Fruit fly (Drosophila melanogaster) whole organism, embryonic: ENCODE results near the gene corto.

Experiments
- Ada2b ChIP-seq: fragments of 200-800 bp; sonication (Bioruptor generic); IDR thresholded peaks from 2 replicates; pipeline ENCODE4 v1.3.6; 2022; ENCODE audit warnings: missing biosample characterization, missing genetic modification characterization
- Bgb ChIP-seq: fragments of 200-800 bp; sonication (Bioruptor generic); IDR thresholded peaks from 2 replicates; pipeline ENCODE4 v1.3.6; 2022; ENCODE audit warnings: missing biosample characterization, missing genetic modification characterization; ENCODE audit not compliant: partially characterized antibody
- Blimp-1 ChIP-seq: fragments of 200-800 bp; sonication (Bioruptor generic); optimal IDR thresholded peaks from 3 replicates; lab custom pipeline; 2018; ENCODE audit warnings: missing biosample characterization, missing genetic modification characterization, mild to moderate bottlenecking, moderate library complexity, missing genetic modification reagents
- BtbVII ChIP-seq: fragments of 200-800 bp; sonication (Bioruptor generic); optimal IDR thresholded peaks from 3 replicates; lab custom pipeline; 2017; ENCODE audit warnings: missing biosample characterization, mild to moderate bottlenecking, missing genetic modification characterization
- CG11560 ChIP-seq: fragments of 200-800 bp; sonication (Bioruptor generic); IDR thresholded peaks from 3 replicates; pipeline ENCODE4 v1.3.6; 2022; ENCODE audit warnings: missing biosample characterization, missing genetic modification characterization
- CG11696 ChIP-seq: fragments of 200-800 bp; sonication (Bioruptor generic); IDR thresholded peaks from 2 replicates; pipeline ENCODE4 v1.3.6; 2022; ENCODE audit warnings: missing biosample characterization, missing genetic modification characterization
- CG12219 ChIP-seq: fragments of 200-800 bp; sonication (Bioruptor generic); optimal IDR thresholded peaks from 3 replicates; lab custom pipeline; 2018; ENCODE audit warnings: missing biosample characterization, mild to moderate bottlenecking, missing genetic modification characterization
- CG12391 ChIP-seq: fragments of 200-800 bp; sonication (Bioruptor generic); optimal IDR thresholded peaks from 3 replicates; lab custom pipeline; 2018; ENCODE audit warnings: missing biosample characterization, mild to moderate bottlenecking, missing genetic modification characterization, moderate library complexity
- CG12942 ChIP-seq: fragments of 200-800 bp; sonication (Bioruptor generic); optimal IDR thresholded peaks from 3 replicates; lab custom pipeline; 2016; ENCODE audit warnings: missing biosample characterization, missing genetic modification characterization
- CG14014 ChIP-seq: fragments of 200-800 bp; sonication (Bioruptor generic); IDR thresholded peaks from 2 replicates; pipeline ENCODE4 v1.3.6; 2022; ENCODE audit warnings: missing biosample characterization, missing genetic modification characterization
- CG14710 ChIP-seq: fragments of 200-800 bp; sonication (Bioruptor generic); optimal IDR thresholded peaks from 3 replicates; lab custom pipeline; 2019; ENCODE audit warnings: missing biosample characterization, mild to moderate bottlenecking, missing genetic modification characterization, moderate library complexity
- CG1529 ChIP-seq: fragments of 200-800 bp; sonication (Bioruptor generic); optimal IDR thresholded peaks from 3 replicates; lab custom pipeline; 2018; ENCODE audit warnings: missing biosample characterization, missing genetic modification characterization
- CG15514 ChIP-seq: fragments of 200-800 bp; sonication (Bioruptor generic); optimal IDR thresholded peaks from 3 replicates; lab custom pipeline; 2017; ENCODE audit warnings: missing biosample characterization, missing genetic modification characterization, mild to moderate bottlenecking, moderate library complexity, missing genetic modification reagents
- CG1647 ChIP-seq: fragments of 200-800 bp; sonication (Bioruptor generic); optimal IDR thresholded peaks from 3 replicates; lab custom pipeline; 2016; ENCODE audit warnings: missing biosample characterization, missing genetic modification characterization
- CG17361 ChIP-seq: fragments of 200-800 bp; sonication (Bioruptor generic); IDR thresholded peaks from 3 replicates; pipeline ENCODE4 v1.3.6; 2022; ENCODE audit warnings: missing biosample characterization, missing genetic modification characterization
- CG17568 ChIP-seq: fragments of 200-800 bp; sonication (Bioruptor generic); optimal IDR thresholded peaks from 2 replicates; lab custom pipeline; 2018; ENCODE audit warnings: missing biosample characterization, mild to moderate bottlenecking, missing genetic modification characterization, moderate library complexity
- CG18262 ChIP-seq: fragments of 200-800 bp; optimal IDR thresholded peaks from 3 replicates; lab custom pipeline; 2019; ENCODE audit warnings: missing biosample characterization, mild to moderate bottlenecking, missing genetic modification characterization, moderate library complexity
- CG30403 ChIP-seq: fragments of 200-800 bp; sonication (Bioruptor generic); optimal IDR thresholded peaks from 3 replicates; lab custom pipeline; 2016; ENCODE audit warnings: missing biosample characterization, missing genetic modification characterization
- CG42726 ChIP-seq: fragments of 200-800 bp; sonication (Bioruptor generic); IDR thresholded peaks from 2 replicates; pipeline ENCODE4 v1.3.6; 2022; ENCODE audit warnings: missing biosample characterization, missing genetic modification characterization; ENCODE audit not compliant: partially characterized antibody
- CG4424 ChIP-seq: fragments of 200-800 bp; sonication (Bioruptor generic); optimal IDR thresholded peaks from 3 replicates; lab custom pipeline; 2016; ENCODE audit warnings: missing biosample characterization, missing genetic modification characterization
- CG4730 ChIP-seq: fragments of 200-800 bp; sonication (Bioruptor generic); IDR thresholded peaks from 2 replicates; pipeline ENCODE4 v1.3.6; 2022; ENCODE audit warnings: missing biosample characterization, missing genetic modification characterization
- CG4820 ChIP-seq: fragments of 200-800 bp; sonication (Bioruptor generic); optimal IDR thresholded peaks from 3 replicates; lab custom pipeline; 2016; ENCODE audit warnings: missing biosample characterization, missing genetic modification characterization
- CG8944 ChIP-seq: fragments of 200-800 bp; sonication (Bioruptor generic); optimal IDR thresholded peaks from 3 replicates; lab custom pipeline; 2016; ENCODE audit warnings: missing biosample characterization, missing genetic modification characterization
- CG9215 ChIP-seq: fragments of 200-800 bp; sonication (Bioruptor generic); IDR thresholded peaks from 2 replicates; pipeline ENCODE4 v1.3.6; 2022; ENCODE audit warnings: missing biosample characterization, missing genetic modification characterization
- Dbx ChIP-seq: fragments of 200-800 bp; sonication (Bioruptor generic); IDR thresholded peaks from 3 replicates; pipeline ENCODE4 v1.3.6; 2022; ENCODE audit warnings: missing biosample characterization, missing genetic modification characterization
- E2f2 ChIP-seq: fragments of 200-800 bp; sonication (Bioruptor generic); IDR thresholded peaks from 2 replicates; pipeline ENCODE4 v1.3.6; 2022; ENCODE audit warnings: missing biosample characterization, missing genetic modification characterization
- Hmr ChIP-seq: fragments of 200-800 bp; sonication (Bioruptor generic); optimal IDR thresholded peaks from 3 replicates; lab custom pipeline; 2017; ENCODE audit warnings: mild to moderate bottlenecking, missing biosample characterization, missing genetic modification reagents, missing genetic modification characterization
- Hr39 ChIP-seq: fragments of >200 bp; optimal IDR thresholded peaks from 2 replicates; lab custom pipeline; 2017
- Myb ChIP-seq: fragments of 200-800 bp; sonication (Bioruptor generic); optimal IDR thresholded peaks from 2 replicates; lab custom pipeline; 2016; ENCODE audit warnings: missing biosample characterization, missing genetic modification characterization
- Ptx1 ChIP-seq: fragments of 200-800 bp; sonication (Bioruptor generic); IDR thresholded peaks from 2 replicates; pipeline ENCODE4 v1.3.6; 2022; ENCODE audit warnings: missing biosample characterization, missing genetic modification characterization
- Sry-δ ChIP-seq: fragments of 200-800 bp; sonication (Bioruptor generic); optimal IDR thresholded peaks from 2 replicates; lab custom pipeline; 2016; ENCODE audit warnings: missing biosample characterization, missing genetic modification characterization
- Vsx1 ChIP-seq: fragments of 200-800 bp; sonication (Bioruptor generic); optimal IDR thresholded peaks from 2 replicates; lab custom pipeline; 2017; ENCODE audit warnings: missing biosample characterization, mild to moderate bottlenecking, missing genetic modification characterization, missing genetic modification reagents
- abd-A ChIP-seq: fragments of 200-800 bp; sonication (Bioruptor generic); optimal IDR thresholded peaks from 3 replicates; lab custom pipeline; 2019; ENCODE audit warnings: missing biosample characterization, mild to moderate bottlenecking, missing genetic modification characterization, moderate library complexity
- caup ChIP-seq: fragments of 200-800 bp; sonication (Bioruptor generic); optimal IDR thresholded peaks from 3 replicates; lab custom pipeline; 2017; ENCODE audit warnings: missing biosample characterization, mild to moderate bottlenecking, missing genetic modification characterization, moderate library complexity; ENCODE audit not compliant: severe bottlenecking
- cg ChIP-seq: fragments of 200-800 bp; sonication (Bioruptor generic); optimal IDR thresholded peaks from 3 replicates; lab custom pipeline; 2019; ENCODE audit warnings: missing biosample characterization, mild to moderate bottlenecking, missing genetic modification characterization, moderate library complexity
- dmrt99B ChIP-seq: fragments of 200-800 bp; sonication (Bioruptor generic); optimal IDR thresholded peaks from 2 replicates; lab custom pipeline; 2018; ENCODE audit warnings: missing biosample characterization, mild to moderate bottlenecking, missing genetic modification characterization, moderate library complexity
- emc ChIP-seq: fragments of 200-800 bp; sonication (Bioruptor generic); optimal IDR thresholded peaks from 2 replicates; lab custom pipeline; 2016; ENCODE audit warnings: missing biosample characterization, missing genetic modification characterization
- eve ChIP-seq, 2 experiments: fragments of >200 bp; optimal IDR thresholded peaks; 2 replicates each; lab custom pipeline; 2017; ENCODE audit warnings: missing biosample characterization in 2 of 2, missing genetic modification characterization in 2 of 2
- h ChIP-seq: fragments of >200 bp; optimal IDR thresholded peaks from 2 replicates; lab custom pipeline; 2017
- hb ChIP-seq: fragments of 200-800 bp; sonication (Bioruptor generic); IDR thresholded peaks from 3 replicates; pipeline ENCODE4 v1.3.6; 2022; ENCODE audit warnings: missing biosample characterization, missing genetic modification characterization; ENCODE audit not compliant: partially characterized antibody
- jing ChIP-seq: fragments of 200-800 bp; sonication (Bioruptor generic); optimal IDR thresholded peaks from 2 replicates; lab custom pipeline; 2018; ENCODE audit warnings: missing biosample characterization, mild to moderate bottlenecking, missing genetic modification characterization
- kah ChIP-seq: fragments of 200-800 bp; sonication (Bioruptor generic); optimal IDR thresholded peaks from 2 replicates; lab custom pipeline; 2018; ENCODE audit warnings: missing biosample characterization, mild to moderate bottlenecking, missing genetic modification characterization
- kay ChIP-seq: fragments of 200-800 bp; sonication (Bioruptor generic); optimal IDR thresholded peaks from 2 replicates; lab custom pipeline; 2016; ENCODE audit warnings: missing biosample characterization, missing genetic modification characterization
- org-1 ChIP-seq: fragments of 200-800 bp; sonication (Bioruptor generic); optimal IDR thresholded peaks from 2 replicates; lab custom pipeline; 2017; ENCODE audit warnings: missing biosample characterization, missing genetic modification characterization
- peb ChIP-seq: fragments of 200-800 bp; sonication (Bioruptor generic); IDR thresholded peaks from 2 replicates; pipeline ENCODE4 v1.3.6; 2022; ENCODE audit warnings: missing biosample characterization, missing genetic modification characterization
- salm ChIP-seq: fragments of 200-800 bp; sonication (Bioruptor generic); optimal IDR thresholded peaks from 2 replicates; lab custom pipeline; 2018; ENCODE audit warnings: missing biosample characterization, mild to moderate bottlenecking, missing genetic modification characterization
- sd ChIP-seq: fragments of 200-800 bp; sonication (Bioruptor generic); optimal IDR thresholded peaks from 3 replicates; lab custom pipeline; 2018; ENCODE audit warnings: missing biosample characterization, mild to moderate bottlenecking, missing genetic modification characterization, moderate library complexity
- slou ChIP-seq: fragments of 200-800 bp; sonication (Bioruptor generic); optimal IDR thresholded peaks from 3 replicates; lab custom pipeline; 2016; ENCODE audit warnings: missing biosample characterization, missing genetic modification characterization
- tap ChIP-seq: fragments of 200-800 bp; optimal IDR thresholded peaks from 3 replicates; lab custom pipeline; 2019; ENCODE audit warnings: missing biosample characterization, mild to moderate bottlenecking, missing genetic modification characterization, moderate library complexity
- vvl ChIP-seq: fragments of 200-800 bp; sonication (Bioruptor generic); IDR thresholded peaks from 2 replicates; pipeline ENCODE4 v1.3.6; 2022; ENCODE audit warnings: missing biosample characterization, missing genetic modification characterization
- wdn ChIP-seq: fragments of 200-800 bp; sonication (Bioruptor generic); IDR thresholded peaks from 2 replicates; pipeline ENCODE4 v1.3.6; 2022; ENCODE audit warnings: missing biosample characterization, missing genetic modification characterization
- wor ChIP-seq: fragments of 200-800 bp; sonication (Bioruptor generic); IDR thresholded peaks from 2 replicates; pipeline ENCODE4 v1.3.6; 2022; ENCODE audit warnings: missing biosample characterization, missing genetic modification characterization

Gene corto

DNA sequence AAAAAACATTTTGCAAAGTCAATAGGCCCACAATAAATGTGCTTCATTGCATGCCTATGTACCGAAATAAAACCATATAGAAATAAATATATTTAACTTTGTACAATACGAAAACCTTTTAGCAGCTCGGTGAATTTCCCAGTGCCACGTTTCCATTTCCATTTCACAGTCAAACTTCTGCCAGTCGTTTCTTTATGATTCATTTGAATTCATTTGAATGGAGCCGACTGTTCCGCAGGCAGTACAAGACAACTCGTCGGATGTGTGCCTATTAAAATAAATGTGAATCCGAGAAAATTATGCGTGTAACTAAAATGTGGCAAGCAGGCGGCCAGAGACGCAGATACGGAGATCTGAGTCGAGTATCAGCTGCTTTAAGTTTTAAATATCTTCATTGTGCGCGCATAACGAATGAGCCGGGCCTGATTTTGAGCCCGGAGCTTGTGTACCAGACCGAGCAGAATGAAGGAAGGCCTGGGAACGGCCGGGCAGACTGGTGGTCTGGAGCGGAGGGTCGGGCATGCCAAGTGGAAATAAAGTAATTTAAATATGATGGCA lies 31.4 kb downstream of the corto start (continued):
- TF ChIP-seq cg (no peak), org-1 (GFP tag; lab: Kevin White, UChicago) (no peak), CG42726 (GFP tag; lab: Robert Waterston, UW) (no peak), kah (GFP tag; lab: Kevin White, UChicago) (no peak), Sry-δ (no peak), CG11696 (peak; percentile 22; the same call in 1 of the 2 replicates), Dbx (GFP tag; lab: Robert Waterston, UW) (no peak), Ptx1 (no peak), tap (tag; lab: Kevin White, UChicago) (no peak), salm (tag; lab: Kevin White, UChicago) (no peak), CG11560 (tag; lab: Robert Waterston, UW) (no peak), Vsx1 (GFP tag; lab: Kevin White, UChicago) (peak; percentile 6), CG17568 (GFP tag; lab: Kevin White, UChicago) (no peak), wdn (no peak), CG4730 (GFP tag; lab: Robert Waterston, UW) (no peak), h (lab: Kevin White, UChicago) (no peak), jing (no peak), Myb (GFP tag; lab: Kevin White, UChicago) (no peak), Bgb (GFP tag; lab: Robert Waterston, UW) (no peak), hb (no peak), CG14710 (tag; lab: Kevin White, UChicago) (no peak), CG8944 (no peak), emc (GFP tag; lab: Kevin White, UChicago) (no peak), Hmr (GFP tag; lab: Kevin White, UChicago) (no peak), peb (GFP tag; lab: Robert Waterston, UW) (no peak), sd (tag; lab: Kevin White, UChicago) (peak; percentile 6), dmrt99B (tag; lab: Kevin White, UChicago) (peak; percentile 33), wor (GFP tag; lab: Robert Waterston, UW) (no peak), CG18262 (tag; lab: Kevin White, UChicago) (no peak), slou (GFP tag; lab: Kevin White, UChicago) (no peak), CG4820 (GFP tag; lab: Kevin White, UChicago) (no peak), CG12942 (GFP tag; lab: Kevin White, UChicago) (no peak), Hr39 (lab: Kevin White, UChicago) (no peak), CG30403 (GFP tag; lab: Kevin White, UChicago) (no peak), kay (GFP tag; lab: Kevin White, UChicago) (peak; percentile 3), E2f2 (GFP tag; lab: Robert Waterston, UW) (no peak), CG9215 (GFP tag; lab: Robert Waterston, UW) (no peak), abd-A (tag; lab: Kevin White, UChicago) (peak; percentile 83), Ada2b (GFP tag; lab: Robert Waterston, UW) (no peak), CG12219 (GFP tag; lab: Kevin White, UChicago) (no peak), BtbVII (GFP tag; lab: Kevin White, UChicago) (no peak), CG15514 (GFP tag; lab: Kevin White, UChicago) (no peak), Blimp-1 (GFP tag; lab: Kevin White, UChicago) (no peak), CG4424 (GFP tag; lab: Kevin White, UChicago) (no peak), CG17361 (GFP tag; lab: Robert Waterston, UW) (peak; percentile 46; the same call in 1 of the 3 replicates), CG14014 (GFP tag; lab: Robert Waterston, UW) (no peak), vvl (GFP tag; lab: Robert Waterston, UW) (peak; percentile 72; the same call in 1 of the 2 replicates), CG1647 (GFP tag; lab: Kevin White, UChicago) (no peak), CG1529 (GFP tag; lab: Kevin White, UChicago) (no peak), CG12391 (tag; lab: Kevin White, UChicago) (no peak), eve (GFP tag; optimal IDR thresholded peaks at IDR 0.05; lab: Kevin White, UChicago) (peak in 1 of 2 experiments; percentile 42), caup (GFP tag; lab: Kevin White, UChicago) (no peak)
